Worm (Caenorhabditis elegans): ENCODE results near the gene C12D12.3.

Gene C12D12.3

ce11 chrX:3500357-3500756 is 11.3 kb downstream of the C12D12.3 start:
- TF ChIP-seq jun-1 (tag; optimal IDR thresholded peaks at IDR 0.05) (no peak), mml-1 (tag; optimal IDR thresholded peaks at IDR 0.05) (no peak)

- TF ChIP-seq fkh-10 (GFP tag; optimal IDR thresholded peaks at IDR 0.05) (no peak), pqm-1 (tag; optimal IDR thresholded peaks at IDR 0.05) (peak; percentile 90), elt-2 (tag; optimal IDR thresholded peaks at IDR 0.05) (peak; percentile 87)
These were observed 11.8 kb downstream of the C12D12.3 start for ce11 chrX:3500903-3501302.

ce11 chrX:3503025-3503424 is 13.9 kb downstream of the C12D12.3 start:
- no peak for TF ChIP-seq egl-27 (tag; optimal IDR thresholded peaks at IDR 0.05)
- no peak for TF ChIP-seq nhr-76 (tag; optimal IDR thresholded peaks at IDR 0.05)
- TF ChIP-seq jun-1 (tag; optimal IDR thresholded peaks at IDR 0.05), result no peak
- no peak for TF ChIP-seq nhr-12 (tag; optimal IDR thresholded peaks at IDR 0.05)
- TF ChIP-seq nhr-11 (tag; optimal IDR thresholded peaks at IDR 0.05), result no peak

- TF ChIP-seq ceh-28 (tag; optimal IDR thresholded peaks at IDR 0.05), result no peak
- TF ChIP-seq ceh-82 (tag; optimal IDR thresholded peaks at IDR 0.05), result no peak
- peak; percentile 59 for TF ChIP-seq elt-2 (tag; optimal IDR thresholded peaks at IDR 0.05)
- TF ChIP-seq pha-4 (tag; optimal IDR thresholded peaks at IDR 0.05), result peak; percentile 41
- TF ChIP-seq nhr-77 (tag; optimal IDR thresholded peaks at IDR 0.05), result no peak
- TF ChIP-seq pqm-1 (tag; optimal IDR thresholded peaks at IDR 0.05), result peak; percentile 70
- TF ChIP-seq mdl-1 (tag; optimal IDR thresholded peaks at IDR 0.05), result no peak
- TF ChIP-seq ceh-9 (tag; optimal IDR thresholded peaks at IDR 0.05), result no peak
These were observed 16.0 kb downstream of the C12D12.3 start for ce11 chrX:3505062-3505461.

ce11 chrX:3506556-3506955 is 17.5 kb downstream of the C12D12.3 start:
- TF ChIP-seq pha-4 (tag; optimal IDR thresholded peaks at IDR 0.05) (no peak), R02D3.7 (tag; optimal IDR thresholded peaks at IDR 0.05) (no peak), mml-1 (tag; optimal IDR thresholded peaks at IDR 0.05) (no peak), snpc-4 (tag; optimal IDR thresholded peaks at IDR 0.05) (no peak), nhr-12 (tag; optimal IDR thresholded peaks at IDR 0.05) (no peak), aly-2 (tag; optimal IDR thresholded peaks at IDR 0.05) (no peak), pqm-1 (tag; optimal IDR thresholded peaks at IDR 0.05) (peak; percentile 30), skn-1 (tag; optimal IDR thresholded peaks at IDR 0.05) (peak; percentile 0), nhr-25 (tag; optimal IDR thresholded peaks at IDR 0.05) (no peak), sea-2 (GFP tag; optimal IDR thresholded peaks at IDR 0.05) (no peak), nhr-23 (tag; optimal IDR thresholded peaks at IDR 0.05) (no peak), ceh-28 (tag; optimal IDR thresholded peaks at IDR 0.05) (no peak), ama-1 (optimal IDR thresholded peaks at IDR 0.05) (no peak), jun-1 (tag; optimal IDR thresholded peaks at IDR 0.05) (no peak), elt-2 (tag; optimal IDR thresholded peaks at IDR 0.05) (peak; percentile 57)

ce11 chrX:3507214-3507613 is 18.1 kb downstream of the C12D12.3 start:
- TF ChIP-seq lin-39 (tag; optimal IDR thresholded peaks at IDR 0.05) (no peak), aly-2 (tag; optimal IDR thresholded peaks at IDR 0.05) (no peak), nhr-76 (tag; optimal IDR thresholded peaks at IDR 0.05) (no peak), sea-2 (GFP tag; optimal IDR thresholded peaks at IDR 0.05) (no peak), pha-4 (tag; optimal IDR thresholded peaks at IDR 0.05) (no peak), skn-1 (tag; optimal IDR thresholded peaks at IDR 0.05) (no peak), ztf-4 (tag; optimal IDR thresholded peaks at IDR 0.05) (no peak), eor-1 (tag; optimal IDR thresholded peaks at IDR 0.05) (no peak), zag-1 (tag; optimal IDR thresholded peaks at IDR 0.05) (no peak), ceh-28 (tag; optimal IDR thresholded peaks at IDR 0.05) (no peak), ZK546.5 (tag; optimal IDR thresholded peaks at IDR 0.05) (no peak), nhr-77 (tag; optimal IDR thresholded peaks at IDR 0.05) (no peak), nhr-12 (tag; optimal IDR thresholded peaks at IDR 0.05) (no peak), lin-15B (tag; optimal IDR thresholded peaks at IDR 0.05) (no peak)

ce11 chrX:3508906-3509305 is 19.8 kb downstream of the C12D12.3 start, which contains the start of gene sox-4:
TSS of gene sox-4 (minus strand) at chrX:3509006.
- TF ChIP-seq mdl-1 (tag; optimal IDR thresholded peaks at IDR 0.05) (no peak), fkh-10 (GFP tag; optimal IDR thresholded peaks at IDR 0.05) (no peak), egl-27 (tag; optimal IDR thresholded peaks at IDR 0.05) (no peak), pqm-1 (tag; optimal IDR thresholded peaks at IDR 0.05) (no peak), nhr-43 (tag; optimal IDR thresholded peaks at IDR 0.05; ENCODE audit: poor library complexity, severe bottlenecking) (no peak), nfya-1 (tag; optimal IDR thresholded peaks at IDR 0.05; ENCODE audit: insufficient read depth) (no peak), aly-2 (tag; optimal IDR thresholded peaks at IDR 0.05) (no peak), lin-39 (tag; optimal IDR thresholded peaks at IDR 0.05) (no peak)

Data from whole organism, L3 larva.